Worm (Caenorhabditis elegans) whole organism, dauer: ENCODE results near the gene sdn-1.

Source experiments
- unc-62 ChIP-seq: sonication (generic microtip); optimal IDR thresholded peaks from 2 replicates; lab custom pipeline; 2017; ENCODE audit warnings: missing biosample characterization, missing genetic modification reagents, missing genetic modification characterization

The sdn-1 gene

DNA sequence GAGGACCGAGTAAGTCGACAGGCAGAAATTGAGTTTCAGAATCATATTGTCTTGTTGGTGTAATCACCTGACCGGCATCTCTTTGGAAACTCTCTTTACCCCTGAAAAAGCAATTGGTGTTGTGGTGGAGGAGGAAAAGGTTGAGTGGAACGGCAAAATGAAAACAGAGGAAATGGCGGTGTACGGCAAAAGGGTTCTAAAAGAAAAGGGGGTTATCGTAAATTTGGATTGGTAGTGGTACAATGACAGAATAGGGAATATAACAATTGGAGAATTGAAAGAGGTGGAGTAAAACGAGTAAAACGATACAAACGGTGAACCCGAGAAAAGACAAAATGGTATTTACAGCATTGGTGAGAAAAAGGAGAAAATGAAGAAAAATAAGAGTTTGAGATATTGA, at the start of gene sdn-1:
Gene sdn-1, minus strand, starts transcription at position 101 of the 400 bp plus-strand sequence.
- no peak for TF ChIP-seq unc-62 (GFP tag; lab: Kevin White, UChicago)

DNA sequence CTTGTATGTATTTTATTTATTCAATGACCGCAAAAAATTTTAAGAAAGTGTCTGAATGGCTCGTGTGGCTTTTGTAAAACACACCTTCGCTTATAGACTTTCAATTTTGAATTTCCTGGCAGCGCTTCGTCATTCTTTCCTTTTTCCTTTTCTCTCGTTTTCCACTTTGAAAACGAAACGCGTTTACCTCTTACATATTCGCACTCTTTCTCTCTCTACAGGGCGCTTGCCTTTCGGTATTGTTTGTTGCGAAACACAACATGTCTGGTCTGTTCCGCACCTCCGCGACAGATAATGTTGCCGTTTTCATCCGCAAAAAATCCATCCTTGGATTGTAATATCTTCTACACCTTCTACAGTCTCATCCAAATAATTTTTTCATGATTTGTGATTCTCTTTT, 47.4 kb upstream of the sdn-1 start:
- no peak for TF ChIP-seq unc-62 (GFP tag; lab: Kevin White, UChicago)

DNA sequence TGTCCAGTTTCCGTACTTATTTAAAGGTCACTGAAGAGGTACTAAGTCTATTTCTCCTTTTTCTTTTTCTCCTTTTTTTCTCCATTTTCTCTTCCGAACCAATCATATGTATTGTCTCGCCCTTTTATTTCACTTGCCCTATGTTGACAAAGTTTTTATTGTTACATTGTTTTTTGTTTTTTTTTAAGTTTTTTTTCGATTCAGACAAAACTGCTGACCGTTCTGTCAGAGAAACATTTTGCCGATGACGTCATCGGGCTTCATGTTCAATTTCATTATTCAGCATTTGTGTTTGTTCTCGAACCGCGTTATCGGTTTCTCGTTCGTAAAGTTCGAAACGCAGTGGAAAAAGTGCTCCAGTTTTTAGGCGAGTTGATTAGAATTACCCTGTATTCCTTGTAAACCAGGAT, 46.3 kb upstream of the sdn-1 start:
- no peak for TF ChIP-seq unc-62 (GFP tag; lab: Kevin White, UChicago)

DNA sequence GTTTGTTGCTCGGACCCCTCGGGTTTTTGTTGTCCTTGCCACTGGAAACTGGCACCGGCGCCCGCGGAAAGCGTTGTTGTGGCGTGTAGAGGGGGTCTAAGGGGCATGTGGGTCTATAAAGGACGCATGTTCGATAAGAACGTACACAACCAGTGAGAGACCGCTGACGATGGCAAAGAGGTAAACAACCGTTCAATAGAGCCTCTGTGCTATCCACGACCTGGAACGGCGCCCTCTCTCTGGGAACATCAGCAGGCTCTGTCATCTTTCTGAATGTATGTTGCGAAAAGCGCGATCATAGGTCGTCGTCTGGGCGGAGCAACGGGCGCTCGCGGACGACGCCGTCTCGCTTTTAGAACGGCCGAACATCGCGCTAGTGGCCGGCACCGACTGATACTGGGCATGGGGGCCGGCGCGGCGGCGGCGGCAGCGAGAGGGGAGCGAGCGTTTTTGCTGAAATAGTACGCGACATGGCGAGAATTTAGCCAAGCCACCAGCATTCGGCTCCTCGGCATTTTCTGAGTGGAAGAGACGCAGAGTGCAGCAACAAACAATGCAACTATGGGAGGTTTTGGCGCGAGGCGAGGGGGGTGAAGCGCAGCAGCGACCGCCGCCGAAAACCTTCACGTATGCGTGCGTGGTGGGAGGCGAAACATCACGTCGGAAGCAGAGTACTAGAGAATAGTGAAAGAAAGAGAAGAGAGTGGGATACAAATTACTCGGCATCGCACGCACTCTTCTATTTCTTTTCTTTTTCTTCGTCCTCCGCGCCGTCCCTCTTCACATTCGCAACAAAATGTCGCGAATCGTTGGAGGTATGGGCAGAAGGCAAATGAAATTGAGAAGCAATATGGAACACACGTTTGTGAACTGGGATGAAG, 44.2 kb upstream of the sdn-1 start:
- TF ChIP-seq unc-62 (GFP tag; lab: Kevin White, UChicago): no peak

DNA sequence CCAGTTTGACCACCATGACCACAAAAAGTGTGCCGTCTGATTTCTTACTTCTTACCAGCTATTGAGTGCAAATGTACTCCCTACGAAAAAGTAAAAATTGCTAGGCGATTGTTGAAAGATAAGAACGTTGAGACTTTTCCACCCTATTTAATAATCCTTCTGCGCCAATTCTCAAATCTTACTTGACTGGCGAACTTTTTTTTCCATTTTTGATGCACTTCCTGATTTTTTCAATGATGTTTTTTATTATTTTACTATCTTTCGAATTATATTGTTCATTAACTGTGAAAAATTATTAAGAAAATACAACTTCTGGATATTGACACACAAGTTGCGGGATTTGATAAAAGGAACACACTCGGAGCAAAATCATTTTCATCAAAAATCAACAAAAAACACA, 42.5 kb upstream of the sdn-1 start, which contains the start of gene daf-12:
Gene daf-12, plus strand, starts transcription at position 301 of the 400 bp plus-strand sequence.
- no peak for TF ChIP-seq unc-62 (GFP tag; lab: Kevin White, UChicago)

DNA sequence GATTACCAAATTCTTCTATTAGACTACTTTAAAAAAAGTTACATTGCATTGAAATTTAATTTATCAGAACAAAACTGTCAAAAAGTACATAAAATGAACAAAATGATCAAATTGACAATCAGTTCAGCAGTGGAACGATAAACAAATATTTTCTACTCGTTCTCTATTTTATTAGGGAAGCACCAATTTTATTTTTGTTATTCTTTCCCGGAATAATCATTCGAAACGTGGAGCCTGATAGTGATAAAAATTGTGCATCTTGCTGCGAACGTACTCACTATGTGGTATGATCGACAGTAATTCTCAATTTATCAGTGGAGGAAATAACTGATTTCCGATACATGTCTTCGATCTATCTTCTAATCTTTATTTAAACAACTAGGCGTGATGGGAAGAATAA, 38.7 kb upstream of the sdn-1 start:
- TF ChIP-seq unc-62 (GFP tag; lab: Kevin White, UChicago): no peak

DNA sequence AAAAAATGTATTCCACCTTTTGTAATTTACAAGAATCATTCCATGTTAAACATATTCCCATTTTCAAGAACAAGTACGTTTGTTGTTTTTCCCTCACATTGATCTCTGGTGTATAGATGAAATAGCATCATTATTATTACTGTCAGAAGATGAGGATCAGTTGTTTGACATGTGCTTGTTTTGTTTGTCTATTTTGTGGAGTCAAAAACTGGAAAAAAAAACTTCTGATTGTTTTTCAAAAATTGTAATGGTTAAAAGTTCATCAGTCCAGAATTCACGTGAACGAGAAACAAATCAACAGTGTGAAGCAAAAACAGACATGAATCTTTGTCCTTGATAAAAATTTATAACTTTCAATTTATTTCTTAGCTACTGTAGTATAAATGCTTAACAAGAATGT, 37.8 kb upstream of the sdn-1 start:
- TF ChIP-seq unc-62 (GFP tag; lab: Kevin White, UChicago): no peak

DNA sequence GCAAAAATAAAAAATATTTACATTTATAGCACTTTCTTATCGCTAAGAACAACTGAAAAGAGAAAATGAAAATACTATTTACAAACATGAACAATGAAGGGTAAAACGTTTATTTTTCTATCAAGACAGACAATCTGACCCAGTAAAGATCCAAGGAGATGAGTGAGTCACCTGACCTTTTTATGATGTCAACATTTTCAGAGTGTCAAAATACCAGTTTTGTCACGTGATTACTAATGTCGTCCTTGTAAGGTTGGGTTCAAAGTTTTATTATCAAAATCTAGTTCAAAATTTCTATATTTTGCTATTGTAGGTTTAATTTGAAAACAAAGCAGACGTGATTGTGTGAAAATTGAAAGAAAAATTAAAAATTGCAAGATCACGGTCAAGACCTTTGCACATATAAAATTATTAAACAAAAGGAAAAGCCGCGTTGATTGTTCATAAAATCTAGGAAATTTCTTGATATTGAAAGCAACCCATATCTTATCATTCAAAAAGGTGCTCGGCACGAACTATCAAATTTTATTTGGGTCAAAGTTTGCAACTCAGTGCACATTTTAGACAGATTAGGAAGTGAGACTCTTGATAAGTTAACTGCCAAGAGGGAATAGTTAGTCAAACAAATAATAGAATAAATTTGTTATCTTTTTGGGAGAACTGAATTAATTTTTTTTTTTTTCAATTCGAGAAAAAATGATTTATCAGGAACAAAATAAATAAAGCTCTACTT, 37.1 kb upstream of the sdn-1 start:
- TF ChIP-seq unc-62 (GFP tag; lab: Kevin White, UChicago): no peak

DNA sequence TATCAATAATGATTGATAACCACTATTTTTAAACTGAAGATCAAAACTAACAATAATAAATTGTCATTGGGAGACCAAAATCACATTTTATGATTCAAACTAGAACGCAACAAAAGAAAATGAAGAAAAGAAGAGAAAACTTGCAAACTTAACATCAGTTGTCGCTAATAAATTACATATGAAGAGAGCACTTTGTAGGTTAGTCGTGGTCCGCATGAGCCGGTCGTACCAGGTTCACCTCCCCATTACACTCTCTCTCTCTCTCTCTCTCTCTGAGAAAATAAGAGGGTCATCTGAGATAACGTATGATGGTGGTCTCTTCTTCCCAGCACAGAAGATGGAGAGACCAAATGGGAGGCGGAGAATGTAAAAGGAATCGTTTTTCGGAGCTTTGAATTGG, 36.0 kb upstream of the sdn-1 start:
- no peak for TF ChIP-seq unc-62 (GFP tag; lab: Kevin White, UChicago)

DNA sequence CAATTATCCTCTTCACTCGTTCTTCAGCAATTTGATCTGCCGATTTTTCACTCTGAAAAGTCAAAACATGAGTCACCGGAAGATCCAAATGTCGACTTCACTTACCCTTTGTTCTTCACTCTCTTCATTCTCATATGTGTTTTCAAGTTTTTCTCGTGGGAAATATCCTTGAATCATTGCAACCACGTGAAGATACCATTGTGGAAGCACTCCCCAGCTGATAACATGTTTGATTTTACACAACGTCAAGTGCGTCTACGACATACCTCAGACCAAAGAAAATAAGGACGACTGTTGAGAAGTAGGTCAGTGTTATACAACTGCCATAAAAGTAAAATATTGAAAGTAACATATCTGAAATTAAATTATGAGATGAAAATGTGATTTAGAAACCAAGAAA, 35.3 kb upstream of the sdn-1 start, which contains the start of gene M79.2:
Gene M79.2, minus strand, starts transcription at position 354 of the 400 bp plus-strand sequence.
- TF ChIP-seq unc-62 (GFP tag; lab: Kevin White, UChicago): no peak

DNA sequence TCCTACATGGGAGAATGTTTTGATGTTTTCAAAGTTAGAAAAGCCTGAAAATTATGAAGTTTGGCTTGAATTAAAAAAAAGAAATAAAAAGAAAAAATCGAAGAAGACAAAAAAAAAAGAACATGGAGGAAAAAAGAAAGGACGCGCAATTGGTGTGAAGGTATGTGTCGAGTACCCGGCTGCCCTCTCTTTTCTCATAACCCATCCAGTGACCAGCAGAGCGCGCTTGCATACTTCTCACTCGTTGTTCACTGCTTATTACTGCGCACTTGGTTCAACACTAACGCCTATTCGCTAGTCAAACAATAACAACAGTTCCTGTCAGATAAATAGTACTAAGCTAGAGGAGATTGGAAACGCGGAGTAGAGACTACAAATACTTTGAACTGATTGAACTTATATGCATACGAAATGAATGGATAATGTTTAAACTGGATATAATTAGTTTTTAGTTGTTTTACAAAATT, 31.1 kb upstream of the sdn-1 start, which contains the start of gene abl-1:
Gene abl-1, minus strand, starts transcription at position 51 of the 467 bp plus-strand sequence.
- no peak for TF ChIP-seq unc-62 (GFP tag; lab: Kevin White, UChicago)

DNA sequence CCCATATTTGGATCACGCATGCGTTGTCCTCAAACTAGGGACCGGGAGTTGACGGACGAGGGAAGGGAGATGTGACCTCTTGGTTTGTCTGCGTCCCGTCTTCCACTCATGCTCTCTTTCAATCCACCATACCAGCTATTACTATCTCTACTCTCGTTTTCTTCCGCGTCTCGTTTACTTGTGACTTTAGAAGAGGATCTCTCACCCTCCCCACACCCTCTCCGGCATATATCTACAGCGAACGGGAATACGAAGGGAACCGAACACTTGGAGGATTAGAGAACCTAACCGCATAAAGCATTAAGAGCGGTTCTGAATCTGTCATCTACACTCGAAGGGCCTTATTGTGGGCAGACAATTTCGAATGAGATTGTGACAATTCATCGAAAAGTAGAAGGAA, 30.0 kb upstream of the sdn-1 start:
- no peak for TF ChIP-seq unc-62 (GFP tag; lab: Kevin White, UChicago)

DNA sequence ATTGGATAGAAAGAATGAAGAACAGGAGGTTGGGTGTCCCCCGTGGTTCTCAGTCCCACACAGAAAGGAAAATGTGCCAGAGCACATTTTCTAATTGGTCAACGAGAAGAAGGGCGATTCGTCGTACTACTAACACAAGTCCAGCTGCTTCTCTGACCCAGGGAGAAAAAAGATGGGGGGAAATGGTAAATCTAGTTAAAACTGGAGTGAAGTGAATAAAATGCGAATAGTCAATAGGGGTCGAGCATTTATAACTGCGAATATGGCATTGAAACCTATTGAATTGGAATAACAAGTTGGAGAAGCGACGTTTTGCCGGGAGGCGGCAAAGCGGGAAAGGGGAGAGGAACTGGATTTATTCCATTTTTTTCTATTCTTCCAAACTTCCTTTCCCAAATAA, 29.5 kb upstream of the sdn-1 start:
- no peak for TF ChIP-seq unc-62 (GFP tag; lab: Kevin White, UChicago)

DNA sequence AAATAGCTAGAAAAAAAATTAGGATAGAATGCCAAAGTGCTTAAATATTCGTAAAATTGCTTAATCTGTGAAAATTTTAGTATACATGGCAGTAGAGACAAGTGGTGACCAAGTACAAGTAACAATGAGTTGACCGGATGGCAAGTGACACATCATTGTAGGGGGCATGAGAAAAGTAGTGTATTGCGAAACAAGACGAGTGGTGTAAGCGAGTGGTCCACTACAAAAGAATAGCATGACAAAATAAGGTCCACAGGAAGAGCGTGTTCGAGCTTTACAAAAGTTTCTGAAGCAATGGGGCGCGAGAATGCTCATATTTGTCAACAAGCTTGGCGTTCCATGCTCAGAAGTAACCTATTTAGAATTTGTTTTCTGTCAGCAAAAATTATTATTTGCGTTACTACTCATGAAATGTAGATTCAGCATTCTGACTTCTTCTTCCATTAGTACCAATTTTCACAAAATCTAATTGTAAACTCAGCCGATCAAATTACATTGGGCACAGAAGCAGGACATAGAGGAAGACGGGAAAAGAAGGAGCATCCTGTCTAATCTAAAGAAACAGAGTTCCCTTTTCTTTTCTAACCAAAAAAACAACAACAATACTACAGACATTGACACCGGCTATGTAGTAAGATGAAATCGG, 26.5 kb upstream of the sdn-1 start:
- no peak for TF ChIP-seq unc-62 (GFP tag; lab: Kevin White, UChicago)

DNA sequence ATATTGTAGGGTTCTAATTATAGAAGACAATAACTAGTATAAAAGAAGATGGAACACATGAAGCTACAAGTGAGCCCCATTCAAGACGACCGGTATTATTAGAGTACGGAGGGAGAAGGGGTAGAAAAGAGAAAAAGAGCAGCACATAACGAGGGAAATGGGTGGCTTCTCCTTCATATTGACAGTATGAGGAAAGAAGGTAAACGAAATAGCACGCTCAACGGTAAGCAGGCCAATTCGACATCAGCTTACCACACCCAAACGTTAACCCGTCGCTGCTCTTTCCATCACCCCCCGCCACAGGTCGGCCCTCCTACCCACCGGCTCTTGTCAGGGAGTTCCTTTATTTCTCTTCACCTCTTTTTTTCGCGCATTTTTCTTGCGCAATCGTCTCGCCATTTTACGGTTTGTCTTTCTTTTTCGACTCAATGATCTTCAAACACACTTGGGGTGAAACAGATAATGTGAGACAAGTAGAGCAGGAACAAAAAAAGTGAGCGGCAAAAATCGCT, 25.5 kb upstream of the sdn-1 start:
- TF ChIP-seq unc-62 (GFP tag; lab: Kevin White, UChicago): no peak
